Fruit fly (Drosophila melanogaster) whole organism, pupa: ENCODE results near the gene CG32486.

Experiments
- CG10348 ChIP-seq: fragments of 200-800 bp; sonication (Bioruptor generic); IDR thresholded peaks from 2 replicates; pipeline ENCODE4 v1.3.6; 2022; ENCODE audit warnings: missing biosample characterization, missing genetic modification characterization
- CG12605 ChIP-seq: fragments of 200-800 bp; sonication (Bioruptor generic); IDR thresholded peaks from 2 replicates; pipeline ENCODE4 v1.3.6; 2022; ENCODE audit warnings: missing biosample characterization, missing genetic modification characterization
- CG13204 ChIP-seq: fragments of 200-800 bp; sonication (Bioruptor generic); optimal IDR thresholded peaks from 2 replicates; lab custom pipeline; 2018; ENCODE audit warnings: missing biosample characterization, mild to moderate bottlenecking, missing genetic modification characterization, moderate library complexity
- CG14655 ChIP-seq: fragments of 200-800 bp; sonication (Bioruptor generic); optimal IDR thresholded peaks from 3 replicates; lab custom pipeline; 2017; ENCODE audit warnings: mild to moderate bottlenecking, missing biosample characterization, missing genetic modification reagents, missing genetic modification characterization
- CG15710 ChIP-seq: fragments of 200-800 bp; sonication (Bioruptor generic); optimal IDR thresholded peaks from 2 replicates; lab custom pipeline; 2018; ENCODE audit warnings: missing biosample characterization, mild to moderate bottlenecking, missing genetic modification characterization, moderate library complexity
- CG17806 ChIP-seq: fragments of 200-800 bp; sonication (Bioruptor generic); optimal IDR thresholded peaks from 2 replicates; lab custom pipeline; 2018; ENCODE audit warnings: missing biosample characterization, mild to moderate bottlenecking, missing genetic modification characterization, moderate library complexity
- CG32121 ChIP-seq: fragments of 200-800 bp; sonication (Bioruptor generic); IDR thresholded peaks from 2 replicates; pipeline ENCODE4 v1.3.6; 2022; ENCODE audit warnings: missing biosample characterization, missing genetic modification characterization
- CG34367 ChIP-seq: fragments of 200-800 bp; sonication (Bioruptor generic); optimal IDR thresholded peaks from 2 replicates; lab custom pipeline; 2018; ENCODE audit warnings: missing biosample characterization, mild to moderate bottlenecking, missing genetic modification characterization
- CG4496 ChIP-seq: fragments of 200-800 bp; sonication (Bioruptor generic); IDR thresholded peaks from 3 replicates; pipeline ENCODE4 v1.3.6; 2022; ENCODE audit warnings: missing biosample characterization, missing genetic modification characterization
- CG8159 ChIP-seq: fragments of 200-800 bp; sonication (Bioruptor generic); optimal IDR thresholded peaks from 3 replicates; lab custom pipeline; 2018; ENCODE audit warnings: missing biosample characterization, mild to moderate bottlenecking, missing genetic modification characterization, moderate library complexity
- CG8301 ChIP-seq: fragments of 200-800 bp; sonication (Bioruptor generic); optimal IDR thresholded peaks from 2 replicates; lab custom pipeline; 2018; ENCODE audit warnings: missing biosample characterization, mild to moderate bottlenecking, missing genetic modification characterization
- CG9948 ChIP-seq: fragments of 200-800 bp; sonication (Bioruptor generic); optimal IDR thresholded peaks from 2 replicates; lab custom pipeline; 2018; ENCODE audit warnings: missing biosample characterization, mild to moderate bottlenecking, missing genetic modification characterization, moderate library complexity
- D1 ChIP-seq: fragments of 200-800 bp; sonication (Bioruptor generic); optimal IDR thresholded peaks from 2 replicates; lab custom pipeline; 2018; ENCODE audit warnings: missing biosample characterization, mild to moderate bottlenecking, missing genetic modification characterization, moderate library complexity
- EcR ChIP-seq: fragments of 200-800 bp; sonication (Bioruptor generic); optimal IDR thresholded peaks from 3 replicates; lab custom pipeline; 2019; ENCODE audit warnings: missing biosample characterization, missing genetic modification characterization, mild to moderate bottlenecking, moderate library complexity, missing genetic modification reagents
- Ets98B ChIP-seq: fragments of 200-800 bp; sonication (Bioruptor generic); IDR thresholded peaks from 2 replicates; pipeline ENCODE4 v1.3.6; 2022; ENCODE audit warnings: missing biosample characterization, missing genetic modification characterization
- Pif1A ChIP-seq: fragments of 200-800 bp; sonication (Bioruptor generic); optimal IDR thresholded peaks from 3 replicates; lab custom pipeline; 2016; ENCODE audit warnings: missing biosample characterization, missing genetic modification characterization
- Pif1B ChIP-seq: fragments of 200-800 bp; sonication (Bioruptor generic); optimal IDR thresholded peaks from 3 replicates; lab custom pipeline; 2016; ENCODE audit warnings: missing biosample characterization, missing genetic modification characterization
- Snoo ChIP-seq: fragments of 200-800 bp; sonication (Bioruptor generic); optimal IDR thresholded peaks from 3 replicates; lab custom pipeline; 2017; ENCODE audit warnings: missing biosample characterization, mild to moderate bottlenecking, missing genetic modification characterization, inconsistent platforms
- fd96Ca ChIP-seq: fragments of 200-800 bp; sonication (Bioruptor generic); IDR thresholded peaks from 3 replicates; pipeline ENCODE4 v1.3.6; 2022; ENCODE audit warnings: missing biosample characterization, missing genetic modification characterization
- gl ChIP-seq: fragments of 200-800 bp; sonication (Bioruptor generic); optimal IDR thresholded peaks from 2 replicates; lab custom pipeline; 2018; ENCODE audit warnings: missing biosample characterization, mild to moderate bottlenecking, missing genetic modification characterization
- rn ChIP-seq: fragments of 200-800 bp; sonication (Bioruptor generic); IDR thresholded peaks from 2 replicates; pipeline ENCODE4 v1.3.6; 2022; ENCODE audit warnings: missing biosample characterization, missing genetic modification characterization

The CG32486 gene

dm6 chr3L:3101157-3101556, 30.5 kb upstream of the CG32486 start:
- TF ChIP-seq CG34367 (tag; lab: Kevin White, UChicago) (peak; percentile 1), D1 (no peak), CG8159 (tag; lab: Kevin White, UChicago) (no peak), CG10348 (GFP tag; lab: Robert Waterston, UW) (no peak), gl (peak; percentile 6), fd96Ca (no peak), CG4496 (GFP tag; lab: Robert Waterston, UW) (no peak), rn (GFP tag; lab: Robert Waterston, UW) (no peak), CG15710 (tag; lab: Kevin White, UChicago) (no peak), CG14655 (GFP tag; lab: Kevin White, UChicago) (no peak), EcR (GFP tag; lab: Kevin White, UChicago) (peak; percentile 96), Snoo (no peak), CG13204 (GFP tag; lab: Kevin White, UChicago) (no peak), Pif1A (GFP tag; lab: Kevin White, UChicago) (no peak)
- TF ChIP-seq, all 21 proteins: peak for 3

- no peak for TF ChIP-seq CG34367 (tag; lab: Kevin White, UChicago)
- no peak for TF ChIP-seq gl
- no peak for TF ChIP-seq Pif1A (GFP tag; lab: Kevin White, UChicago)
- TF ChIP-seq EcR (GFP tag; lab: Kevin White, UChicago) = no peak
- TF ChIP-seq Pif1B (GFP tag; lab: Kevin White, UChicago) = no peak
- TF ChIP-seq CG4496 (GFP tag; lab: Robert Waterston, UW) = no peak
- no peak for TF ChIP-seq CG10348 (GFP tag; lab: Robert Waterston, UW)
- peak; percentile 9 for TF ChIP-seq CG14655 (GFP tag; lab: Kevin White, UChicago)
- TF ChIP-seq D1 = no peak
- peak; percentile 40 for TF ChIP-seq Snoo
- TF ChIP-seq CG12605 (GFP tag; lab: Robert Waterston, UW) = no peak
- TF ChIP-seq CG32121 = no peak
- TF ChIP-seq CG13204 (GFP tag; lab: Kevin White, UChicago) = no peak
- no peak for TF ChIP-seq CG9948 (tag; lab: Kevin White, UChicago)
- TF ChIP-seq CG8301 = peak; percentile 38
- no peak for TF ChIP-seq Ets98B (GFP tag; lab: Robert Waterston, UW)
- TF ChIP-seq, all 21 proteins: peak for 3
Observed at dm6 chr3L:3098778-3099429, 28.3 kb upstream of the CG32486 start.

dm6 chr3L:3097598-3097880, 26.9 kb upstream of the CG32486 start:
- TF ChIP-seq CG34367 (tag; lab: Kevin White, UChicago) (no peak), CG10348 (GFP tag; lab: Robert Waterston, UW) (no peak), CG12605 (GFP tag; lab: Robert Waterston, UW) (no peak), gl (no peak), CG14655 (GFP tag; lab: Kevin White, UChicago) (no peak), CG32121 (0 out of 2 replicates have a peak, but pooled peaks have one; percentile 20)

- TF ChIP-seq Snoo (no peak), EcR (GFP tag; lab: Kevin White, UChicago) (no peak), Pif1A (GFP tag; lab: Kevin White, UChicago) (no peak), CG34367 (tag; lab: Kevin White, UChicago) (no peak), CG17806 (tag; lab: Kevin White, UChicago) (no peak), Ets98B (GFP tag; lab: Robert Waterston, UW) (no peak), CG10348 (GFP tag; lab: Robert Waterston, UW) (no peak), Pif1B (GFP tag; lab: Kevin White, UChicago) (no peak), CG9948 (tag; lab: Kevin White, UChicago) (no peak), CG14655 (GFP tag; lab: Kevin White, UChicago) (no peak)
Observed at dm6 chr3L:3096726-3097597, 26.3 kb upstream of the CG32486 start.

dm6 chr3L:3096073-3096725, 25.6 kb upstream of the CG32486 start:
- no peak for TF ChIP-seq CG14655 (GFP tag; lab: Kevin White, UChicago)
- no peak for TF ChIP-seq D1
- 0 out of 2 replicates have a peak, but pooled peaks have one; percentile 9 for TF ChIP-seq CG12605 (GFP tag; lab: Robert Waterston, UW)
- no peak for TF ChIP-seq rn (GFP tag; lab: Robert Waterston, UW)
- TF ChIP-seq gl = no peak
- TF ChIP-seq fd96Ca = no peak
- peak; percentile 26; the same call in 1 of the 2 replicates for TF ChIP-seq CG32121
- peak; percentile 20 for TF ChIP-seq Pif1B (GFP tag; lab: Kevin White, UChicago)
- no peak for TF ChIP-seq Snoo
- TF ChIP-seq CG8301 = peak; percentile 55
- TF ChIP-seq CG9948 (tag; lab: Kevin White, UChicago) = no peak
- TF ChIP-seq CG4496 (GFP tag; lab: Robert Waterston, UW) = 0 out of 3 replicates have a peak, but pooled peaks have one; percentile 49
- peak; percentile 49 for TF ChIP-seq CG8159 (tag; lab: Kevin White, UChicago)
- TF ChIP-seq CG15710 (tag; lab: Kevin White, UChicago) = peak; percentile 43
